Fruit fly (Drosophila melanogaster): ENCODE results near the gene Pkd2.

DNA sequence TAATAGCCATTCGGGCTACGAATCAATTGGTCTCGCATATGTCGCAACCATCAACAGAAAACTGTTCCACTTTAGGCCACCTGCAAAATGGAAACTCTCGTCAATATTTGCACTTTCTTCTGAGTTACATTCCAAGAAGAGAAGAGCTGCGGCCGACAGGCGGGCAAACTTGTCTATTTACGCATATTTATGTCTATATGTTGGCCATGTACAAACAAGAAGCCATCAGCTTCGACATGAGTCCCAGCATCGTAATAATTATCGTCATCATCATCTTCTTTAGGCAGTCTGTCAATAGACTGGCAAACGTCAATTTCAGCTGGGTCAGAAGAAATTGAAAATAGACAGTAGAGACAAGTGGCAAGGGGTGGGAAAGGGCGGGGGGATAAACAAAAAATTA lies 26.3 kb upstream of the Pkd2 start:
- TF ChIP-seq HmgZ (tag; optimal IDR thresholded peaks at IDR 0.05) = peak; percentile 43
- TF ChIP-seq Hr3 (GFP tag; optimal IDR thresholded peaks at IDR 0.05) = no peak
- TF ChIP-seq psq (GFP tag; optimal IDR thresholded peaks at IDR 0.05) = no peak
- peak; percentile 59 for TF ChIP-seq Sox102F (GFP tag; optimal IDR thresholded peaks at IDR 0.05)
- TF ChIP-seq gsb (GFP tag; IDR thresholded peaks at IDR 0.05) = no peak

Measured in whole organism, embryonic.